Fruit fly (Drosophila melanogaster) whole organism, embryonic: ENCODE measurements around the gene CG4328.

Source experiments
- Abd-B ChIP-seq: fragments of 200-800 bp; sonication (Bioruptor generic); optimal IDR thresholded peaks from 2 replicates; lab custom pipeline; 2018; ENCODE audit warnings: missing biosample characterization, mild to moderate bottlenecking, missing genetic modification characterization, moderate library complexity
- Atf6 ChIP-seq: fragments of 200-800 bp; sonication (Bioruptor generic); IDR thresholded peaks from 2 replicates; pipeline ENCODE4 v1.3.6; 2022; ENCODE audit warnings: missing biosample characterization, missing genetic modification characterization
- CG10267 ChIP-seq: fragments of 200-800 bp; sonication (Bioruptor generic); optimal IDR thresholded peaks from 2 replicates; lab custom pipeline; 2018; ENCODE audit warnings: missing biosample characterization, mild to moderate bottlenecking, missing genetic modification characterization, moderate library complexity
- CG10565 ChIP-seq: fragments of 200-800 bp; sonication (Bioruptor generic); optimal IDR thresholded peaks from 3 replicates; lab custom pipeline; 2016; ENCODE audit warnings: missing biosample characterization, mild to moderate bottlenecking, missing genetic modification characterization
- CG11695 ChIP-seq: fragments of 200-800 bp; sonication (Bioruptor generic); IDR thresholded peaks from 3 replicates; pipeline ENCODE4 v1.3.6; 2022; ENCODE audit warnings: missing biosample characterization, missing genetic modification characterization
- CG12769 ChIP-seq: fragments of 200-800 bp; sonication (Bioruptor generic); optimal IDR thresholded peaks from 2 replicates; lab custom pipeline; 2019; ENCODE audit warnings: missing biosample characterization, mild to moderate bottlenecking, missing genetic modification characterization, moderate library complexity
- CG18262 ChIP-seq: fragments of 200-800 bp; optimal IDR thresholded peaks from 3 replicates; lab custom pipeline; 2019; ENCODE audit warnings: missing biosample characterization, mild to moderate bottlenecking, missing genetic modification characterization, moderate library complexity
- CG2199 ChIP-seq: fragments of 200-800 bp; sonication (Bioruptor generic); IDR thresholded peaks from 3 replicates; pipeline ENCODE4 v1.3.6; 2022; ENCODE audit warnings: missing biosample characterization, missing genetic modification characterization
- CG3281 ChIP-seq: fragments of 200-800 bp; sonication (Bioruptor generic); optimal IDR thresholded peaks from 3 replicates; lab custom pipeline; 2017; ENCODE audit warnings: missing biosample characterization, mild to moderate bottlenecking, missing genetic modification characterization
- CG3847 ChIP-seq: fragments of 200-800 bp; sonication (Bioruptor generic); IDR thresholded peaks from 2 replicates; pipeline ENCODE4 v1.3.6; 2022; ENCODE audit warnings: missing biosample characterization, missing genetic modification characterization
- CG4730 ChIP-seq: fragments of 200-800 bp; sonication (Bioruptor generic); IDR thresholded peaks from 2 replicates; pipeline ENCODE4 v1.3.6; 2022; ENCODE audit warnings: missing biosample characterization, missing genetic modification characterization
- CG4854 ChIP-seq: fragments of 200-800 bp; sonication (Bioruptor generic); optimal IDR thresholded peaks from 2 replicates; lab custom pipeline; 2016; ENCODE audit warnings: missing biosample characterization, missing genetic modification characterization, inconsistent platforms
- CG9727 ChIP-seq: fragments of 200-800 bp; sonication (Bioruptor generic); optimal IDR thresholded peaks from 3 replicates; lab custom pipeline; 2017; ENCODE audit warnings: missing biosample characterization, mild to moderate bottlenecking, missing genetic modification characterization
- CoRest ChIP-seq: fragments of 200-800 bp; sonication (Bioruptor generic); optimal IDR thresholded peaks from 3 replicates; lab custom pipeline; 2018; ENCODE audit warnings: missing biosample characterization, mild to moderate bottlenecking, missing genetic modification characterization, moderate library complexity
- Dll ChIP-seq: fragments of 200-800 bp; sonication (Bioruptor generic); IDR thresholded peaks from 4 replicates; pipeline ENCODE4 v1.3.6; 2022; ENCODE audit warnings: missing biosample characterization, missing genetic modification characterization; ENCODE audit not compliant: partially characterized antibody
- Drgx ChIP-seq: fragments of 200-800 bp; sonication (Bioruptor generic); IDR thresholded peaks from 2 replicates; pipeline ENCODE4 v1.3.6; 2022; ENCODE audit warnings: missing biosample characterization, missing genetic modification characterization
- Elba2 ChIP-seq: fragments of 200-800 bp; sonication (Bioruptor generic); optimal IDR thresholded peaks from 3 replicates; lab custom pipeline; 2016; ENCODE audit warnings: missing biosample characterization, missing genetic modification characterization
- H15 ChIP-seq: fragments of 200-800 bp; sonication (Bioruptor generic); IDR thresholded peaks from 3 replicates; pipeline ENCODE4 v1.3.6; 2022; ENCODE audit warnings: missing biosample characterization, missing genetic modification characterization
- HmgZ ChIP-seq: fragments of 200-800 bp; sonication (Bioruptor generic); optimal IDR thresholded peaks from 2 replicates; lab custom pipeline; 2018; ENCODE audit warnings: missing biosample characterization, mild to moderate bottlenecking, missing genetic modification characterization
- Hr51 ChIP-seq, 2 experiments: fragments of 200-800 bp; sonication (Bioruptor generic); optimal IDR thresholded peaks; 2 replicates in 1 of 2; 3 replicates in 1 of 2; lab custom pipeline; 2016 to 2018; ENCODE audit warnings: missing biosample characterization in 2 of 2, missing genetic modification characterization in 2 of 2, mild to moderate bottlenecking in 1 of 2, moderate library complexity in 1 of 2
- Jarid2 ChIP-seq: fragments of 200-800 bp; sonication (Bioruptor generic); optimal IDR thresholded peaks from 3 replicates; lab custom pipeline; 2017; ENCODE audit warnings: mild to moderate bottlenecking, missing biosample characterization, missing genetic modification reagents, missing genetic modification characterization
- Lpt ChIP-seq: fragments of >200 bp; optimal IDR thresholded peaks from 2 replicates; lab custom pipeline; 2018; ENCODE audit warnings: missing biosample characterization, missing genetic modification characterization
- Oaz ChIP-seq: fragments of 200-800 bp; sonication (Bioruptor generic); IDR thresholded peaks from 2 replicates; pipeline ENCODE4 v1.3.6; 2022; ENCODE audit warnings: missing biosample characterization, missing genetic modification characterization
- Sox102F ChIP-seq: fragments of 200-800 bp; sonication (Bioruptor generic); optimal IDR thresholded peaks from 2 replicates; lab custom pipeline; 2018; ENCODE audit warnings: missing biosample characterization, mild to moderate bottlenecking, missing genetic modification characterization, moderate library complexity
- TFAM ChIP-seq: fragments of 200-800 bp; sonication (Bioruptor generic); optimal IDR thresholded peaks from 2 replicates; lab custom pipeline; 2017; ENCODE audit warnings: missing biosample characterization, missing genetic modification characterization, inconsistent platforms
- Trl ChIP-seq, 3 experiments: fragments of >200 bp in 2 of 3; fragments of 200-800 bp in 1 of 3; sonication (Bioruptor generic) in 1 of 3; optimal IDR thresholded peaks; 2 replicates in 1 of 3; 3 replicates in 2 of 3; lab custom pipeline; 2016 to 2017; ENCODE audit warnings: missing biosample characterization in 1 of 3, missing genetic modification characterization in 1 of 3
- abd-A ChIP-seq: fragments of 200-800 bp; sonication (Bioruptor generic); optimal IDR thresholded peaks from 3 replicates; lab custom pipeline; 2019; ENCODE audit warnings: missing biosample characterization, mild to moderate bottlenecking, missing genetic modification characterization, moderate library complexity
- bab2 ChIP-seq: fragments of 200-800 bp; sonication (Bioruptor generic); optimal IDR thresholded peaks from 2 replicates; lab custom pipeline; 2016; ENCODE audit warnings: missing biosample characterization, missing genetic modification characterization
- br ChIP-seq: fragments of >200 bp; optimal IDR thresholded peaks from 2 replicates; lab custom pipeline; 2017
- bsh ChIP-seq, 2 experiments: fragments of 200-800 bp; sonication (Bioruptor generic); optimal IDR thresholded peaks; 2 replicates each; lab custom pipeline; 2017 to 2018; ENCODE audit warnings: mild to moderate bottlenecking in 2 of 2, missing biosample characterization in 2 of 2, missing genetic modification characterization in 2 of 2, moderate library complexity in 1 of 2
- corto ChIP-seq: fragments of 200-800 bp; sonication (Bioruptor generic); optimal IDR thresholded peaks from 2 replicates; lab custom pipeline; 2016; ENCODE audit warnings: missing biosample characterization, mild to moderate bottlenecking, missing genetic modification characterization, moderate library complexity
- dati ChIP-seq: fragments of 200-800 bp; sonication (Bioruptor generic); IDR thresholded peaks from 2 replicates; pipeline ENCODE4 v1.3.6; 2022; ENCODE audit warnings: missing biosample characterization, missing genetic modification characterization
- dmrt11E ChIP-seq: fragments of 200-800 bp; sonication (Bioruptor generic); optimal IDR thresholded peaks from 3 replicates; lab custom pipeline; 2018; ENCODE audit warnings: missing biosample characterization, mild to moderate bottlenecking, missing genetic modification characterization, moderate library complexity
- dmrt99B ChIP-seq: fragments of 200-800 bp; sonication (Bioruptor generic); optimal IDR thresholded peaks from 2 replicates; lab custom pipeline; 2018; ENCODE audit warnings: missing biosample characterization, mild to moderate bottlenecking, missing genetic modification characterization, moderate library complexity
- inv ChIP-seq: fragments of 200-800 bp; sonication (Bioruptor generic); IDR thresholded peaks from 2 replicates; pipeline ENCODE4 v1.3.6; 2022; ENCODE audit warnings: missing biosample characterization, missing genetic modification characterization; ENCODE audit not compliant: partially characterized antibody
- lab ChIP-seq: fragments of 200-800 bp; sonication (Bioruptor generic); optimal IDR thresholded peaks from 3 replicates; lab custom pipeline; 2017; ENCODE audit warnings: missing biosample characterization, missing genetic modification characterization, mild to moderate bottlenecking, moderate library complexity, missing genetic modification reagents
- org-1 ChIP-seq: fragments of 200-800 bp; sonication (Bioruptor generic); optimal IDR thresholded peaks from 2 replicates; lab custom pipeline; 2017; ENCODE audit warnings: missing biosample characterization, missing genetic modification characterization
- pan ChIP-seq, 4 experiments: fragments of >200 bp in 3 of 4; fragments of 200-800 bp in 1 of 4; sonication (Bioruptor generic) in 1 of 4; optimal IDR thresholded peaks in 3 of 4; IDR thresholded peaks in 1 of 4; 2 replicates each; pipeline versions ENCODE4 v1.3.6 to Lab custom; 2017 to 2022; ENCODE audit warnings: missing biosample characterization in 2 of 4, missing genetic modification characterization in 2 of 4, mixed read lengths in 1 of 4
- pros ChIP-seq: fragments of 200-800 bp; sonication (Bioruptor generic); optimal IDR thresholded peaks from 3 replicates; lab custom pipeline; 2019; ENCODE audit warnings: missing biosample characterization, mild to moderate bottlenecking, missing genetic modification characterization, moderate library complexity
- sc ChIP-seq, 3 experiments: fragments of >200 bp in 2 of 3; fragments of 200-800 bp in 1 of 3; sonication (Bioruptor generic) in 1 of 3; optimal IDR thresholded peaks; 2 replicates in 2 of 3; 3 replicates in 1 of 3; lab custom pipeline; 2017; ENCODE audit warnings: mild to moderate bottlenecking in 1 of 3, missing biosample characterization in 1 of 3, missing genetic modification characterization in 1 of 3, missing genetic modification reagents in 1 of 3
- shn ChIP-seq: fragments of 200-800 bp; sonication (Bioruptor generic); optimal IDR thresholded peaks from 3 replicates; lab custom pipeline; 2016; ENCODE audit warnings: missing biosample characterization, missing genetic modification characterization
- sisA ChIP-seq: fragments of 200-800 bp; sonication (Bioruptor generic); IDR thresholded peaks from 2 replicates; pipeline ENCODE4 v1.3.6; 2022; ENCODE audit warnings: missing biosample characterization, missing genetic modification characterization
- sqz ChIP-seq: fragments of 200-800 bp; sonication (Bioruptor generic); optimal IDR thresholded peaks from 3 replicates; lab custom pipeline; 2018; ENCODE audit warnings: missing biosample characterization, mild to moderate bottlenecking, missing genetic modification characterization
- tup ChIP-seq: fragments of 200-800 bp; sonication (Bioruptor generic); optimal IDR thresholded peaks from 2 replicates; lab custom pipeline; 2016; ENCODE audit warnings: missing biosample characterization, mild to moderate bottlenecking, missing genetic modification characterization, moderate library complexity
- vvl ChIP-seq: fragments of 200-800 bp; sonication (Bioruptor generic); IDR thresholded peaks from 2 replicates; pipeline ENCODE4 v1.3.6; 2022; ENCODE audit warnings: missing biosample characterization, missing genetic modification characterization
- zen ChIP-seq: fragments of 200-800 bp; sonication (Bioruptor generic); optimal IDR thresholded peaks from 3 replicates; lab custom pipeline; 2018; ENCODE audit warnings: missing biosample characterization, mild to moderate bottlenecking, missing genetic modification characterization, moderate library complexity
- zf30C ChIP-seq: fragments of 200-800 bp; sonication (Bioruptor generic); optimal IDR thresholded peaks from 3 replicates; lab custom pipeline; 2018; ENCODE audit warnings: missing biosample characterization, mild to moderate bottlenecking, missing genetic modification characterization

CG4328 gene

dm6 chr3L:12265526-12266342 is 30.2 kb downstream of the CG4328 start (continued):
- no peak for TF ChIP-seq Sox102F (GFP tag; lab: Kevin White, UChicago)
- TF ChIP-seq Dll, result no peak
- TF ChIP-seq Trl (optimal IDR thresholded peaks at IDR 0.05; lab: Kevin White, UChicago), result peak; percentile 58 to 84
- TF ChIP-seq Trl (GFP tag; optimal IDR thresholded peaks at IDR 0.05; lab: Kevin White, UChicago), result no peak
- TF ChIP-seq Abd-B (GFP tag; lab: Kevin White, UChicago), result no peak
- no peak for TF ChIP-seq shn
- TF ChIP-seq zen, result no peak
- no peak for TF ChIP-seq CG10267 (tag; lab: Kevin White, UChicago)
- TF ChIP-seq bab2 (GFP tag; lab: Kevin White, UChicago), result no peak
- no peak for TF ChIP-seq CG3281 (GFP tag; lab: Kevin White, UChicago)
- no peak for TF ChIP-seq pan (optimal IDR thresholded peaks at IDR 0.05; lab: Kevin White, UChicago)
- no peak for TF ChIP-seq pan (GFP tag; optimal IDR thresholded peaks at IDR 0.05 in 1 of 2, IDR thresholded peaks at IDR 0.05 in 1 of 2)
- TF ChIP-seq dati (GFP tag; lab: Robert Waterston, UW), result no peak
- peak; percentile 70 for TF ChIP-seq Drgx
- TF ChIP-seq Elba2 (GFP tag; lab: Kevin White, UChicago), result peak; percentile 2
- TF ChIP-seq CoRest (tag; lab: Kevin White, UChicago), result no peak
- no peak for TF ChIP-seq sc (optimal IDR thresholded peaks at IDR 0.05; lab: Kevin White, UChicago)
- no peak for TF ChIP-seq sc (GFP tag; optimal IDR thresholded peaks at IDR 0.05; lab: Kevin White, UChicago)
- TF ChIP-seq CG4854 (GFP tag; lab: Kevin White, UChicago), result no peak
- TF ChIP-seq vvl (GFP tag; lab: Robert Waterston, UW), result 0 out of 2 replicates have a peak, but pooled peaks have one; percentile 7
- TF ChIP-seq org-1, result no peak
- no peak for TF ChIP-seq CG9727 (GFP tag; lab: Kevin White, UChicago)
- no peak for TF ChIP-seq CG10565 (GFP tag; lab: Kevin White, UChicago)
- TF ChIP-seq Atf6 (GFP tag; lab: Robert Waterston, UW), result no peak
- no peak for TF ChIP-seq Lpt (GFP tag; lab: Kevin White, UChicago)
- peak; percentile 33 for TF ChIP-seq corto (GFP tag; lab: Kevin White, UChicago)
- TF ChIP-seq CG3847 (GFP tag; lab: Robert Waterston, UW), result no peak
- no peak for TF ChIP-seq lab
- no peak for TF ChIP-seq Hr51 (GFP tag; optimal IDR thresholded peaks at IDR 0.05; lab: Kevin White, UChicago)
- no peak for TF ChIP-seq inv (GFP tag; lab: Robert Waterston, UW)
- TF ChIP-seq sisA (GFP tag; lab: Robert Waterston, UW), result no peak
- TF ChIP-seq CG11695 (GFP tag; lab: Robert Waterston, UW), result 0 out of 3 replicates have a peak, but pooled peaks have one; percentile 10
- TF ChIP-seq CG18262 (tag; lab: Kevin White, UChicago), result no peak
- no peak for TF ChIP-seq Oaz (GFP tag; lab: Robert Waterston, UW)
- TF ChIP-seq HmgZ (tag; lab: Kevin White, UChicago), result peak; percentile 16
- TF ChIP-seq Jarid2 (GFP tag; lab: Kevin White, UChicago), result no peak
- TF ChIP-seq bsh (GFP tag; optimal IDR thresholded peaks at IDR 0.05; lab: Kevin White, UChicago), result peak in 1 of 2 experiments; percentile 75
- no peak for TF ChIP-seq dmrt99B (tag; lab: Kevin White, UChicago)
- no peak for TF ChIP-seq tup
- TF ChIP-seq br (lab: Kevin White, UChicago), result no peak
- no peak for TF ChIP-seq CG4730 (GFP tag; lab: Robert Waterston, UW)
- no peak for TF ChIP-seq H15 (GFP tag; lab: Robert Waterston, UW)
- peak; percentile 68; the same call in 1 of the 3 replicates for TF ChIP-seq CG2199 (GFP tag; lab: Robert Waterston, UW)
- peak; percentile 72 for TF ChIP-seq sqz (GFP tag; lab: Kevin White, UChicago)
- peak; percentile 2 for TF ChIP-seq CG12769 (tag; lab: Kevin White, UChicago)
- no peak for TF ChIP-seq pros (GFP tag; lab: Kevin White, UChicago)
- no peak for TF ChIP-seq TFAM
- TF ChIP-seq abd-A (tag; lab: Kevin White, UChicago), result peak; percentile 33
- no peak for TF ChIP-seq zf30C (GFP tag; lab: Kevin White, UChicago)
- no peak for TF ChIP-seq dmrt11E (tag; lab: Kevin White, UChicago)
